Fruit fly (Drosophila melanogaster): ENCODE data around the gene Gr77a.

Gene Gr77a

DNA sequence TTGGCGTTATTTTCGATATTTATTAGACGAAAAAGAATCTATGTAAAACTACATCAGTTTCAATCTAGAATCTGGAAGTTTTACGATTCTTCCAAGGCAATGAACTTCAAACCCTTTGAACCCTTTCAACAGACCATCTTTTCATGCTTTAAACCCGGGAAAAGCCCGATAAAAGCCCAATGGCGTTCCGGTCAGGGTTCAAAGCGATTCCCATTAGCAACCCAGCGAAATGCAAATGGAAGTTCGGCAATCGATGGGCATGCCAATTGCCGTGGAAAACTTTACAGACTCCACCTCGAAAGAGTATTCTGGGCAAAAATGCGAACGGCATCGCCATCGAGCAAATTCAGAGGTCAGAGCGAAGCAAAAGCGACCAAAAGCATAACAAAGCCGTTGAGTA is 6.7 kb downstream of the Gr77a start:
- TF ChIP-seq h (optimal IDR thresholded peaks at IDR 0.05) (no peak), Myc (optimal IDR thresholded peaks at IDR 0.05) (no peak), insv (optimal IDR thresholded peaks at IDR 0.05) (no peak), ttk (optimal IDR thresholded peaks at IDR 0.05) (no peak), psq (optimal IDR thresholded peaks at IDR 0.05) (no peak), Sin3A (optimal IDR thresholded peaks at IDR 0.05) (no peak)

DNA sequence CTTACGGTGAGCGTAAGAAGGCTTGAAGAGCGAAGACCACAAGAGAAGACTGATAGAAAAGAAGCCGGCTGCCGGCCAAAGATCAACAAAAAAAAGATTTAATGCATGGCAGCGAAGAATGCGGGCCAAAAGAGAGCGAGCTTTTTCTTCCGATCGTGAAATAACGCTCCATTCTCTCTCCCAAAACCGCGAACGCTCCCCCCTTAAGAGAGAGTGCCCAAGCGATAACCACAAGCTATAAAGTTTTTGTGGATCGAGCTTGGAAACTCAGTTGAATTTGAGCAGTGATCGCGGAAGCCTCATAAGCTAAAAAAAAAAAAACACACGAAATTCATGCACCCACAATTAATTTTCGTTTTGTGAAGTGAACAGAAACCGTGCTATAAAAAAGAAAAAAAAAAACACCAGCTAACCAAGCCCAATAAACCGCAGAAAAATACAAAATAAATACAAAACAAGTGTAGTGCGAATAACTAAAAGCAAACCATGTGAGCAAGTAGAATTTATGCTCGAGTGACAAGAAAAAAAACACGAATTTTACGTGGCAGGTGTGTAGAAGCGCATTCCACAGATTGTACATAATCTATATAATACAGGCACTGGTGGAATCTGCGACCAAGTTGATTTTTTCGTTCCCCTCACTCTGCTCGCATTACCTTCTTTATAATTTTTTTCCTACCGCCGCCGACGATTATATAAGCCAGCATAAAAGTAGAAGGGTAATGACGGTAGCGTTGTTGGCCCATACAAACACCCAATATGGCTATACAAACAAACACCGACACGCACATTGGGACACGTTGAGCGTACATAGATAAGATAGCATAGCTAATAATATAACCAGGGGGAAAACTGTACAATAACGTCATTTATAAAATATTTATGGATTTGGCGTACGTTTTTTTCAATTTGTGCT is 8.6 kb downstream of the Gr77a start, which contains the start of gene CG13252:
CG13252 (plus strand) TSS at position 269 of the 916 bp plus-strand sequence.
- no peak for TF ChIP-seq ttk (optimal IDR thresholded peaks at IDR 0.05)
- no peak for TF ChIP-seq h (optimal IDR thresholded peaks at IDR 0.05)
- no peak for TF ChIP-seq insv (optimal IDR thresholded peaks at IDR 0.05)
- no peak for TF ChIP-seq Sin3A (optimal IDR thresholded peaks at IDR 0.05)
- TF ChIP-seq psq (optimal IDR thresholded peaks at IDR 0.05) = no peak
- TF ChIP-seq Myc (optimal IDR thresholded peaks at IDR 0.05) = no peak

DNA sequence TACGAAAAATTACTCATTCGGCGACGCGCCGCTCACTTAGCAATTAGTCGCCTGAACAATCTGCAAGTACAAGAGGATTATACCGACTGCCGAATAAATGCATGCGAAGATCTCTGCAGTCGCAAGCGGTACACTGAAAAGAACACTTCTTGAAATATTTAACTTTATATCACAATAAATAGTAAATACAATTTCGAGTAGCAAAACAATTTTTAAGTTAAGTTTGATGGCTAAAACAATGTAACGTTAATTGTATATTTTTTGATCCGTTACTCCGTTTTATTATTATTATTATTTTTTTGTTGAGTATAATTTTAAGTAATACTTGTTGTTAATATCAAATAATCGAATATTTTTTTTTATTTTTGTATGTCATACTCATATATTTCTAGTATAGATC is 9.8 kb downstream of the Gr77a start:
- TF ChIP-seq Myc (optimal IDR thresholded peaks at IDR 0.05) = no peak
- TF ChIP-seq ttk (optimal IDR thresholded peaks at IDR 0.05) = no peak

DNA sequence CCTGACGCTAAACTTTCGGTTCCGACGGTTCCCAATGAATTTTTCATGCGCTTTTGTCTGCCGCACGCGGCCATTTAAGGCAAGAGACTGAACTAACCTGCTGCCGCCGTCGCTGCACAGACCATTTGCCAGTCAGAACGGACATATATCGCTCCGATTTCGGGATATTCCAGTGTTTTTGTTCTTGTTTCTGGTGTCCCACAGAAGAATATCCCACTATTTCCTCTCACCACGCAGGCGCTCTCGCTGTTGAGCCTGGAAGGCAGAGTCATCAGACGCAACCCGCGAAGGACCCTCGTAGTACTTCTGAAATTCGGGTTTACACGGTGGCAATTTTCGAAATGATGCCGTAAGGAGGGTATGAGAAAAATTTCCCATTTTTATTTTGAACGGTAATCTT is 20.1 kb downstream of the Gr77a start, which contains the start of gene cmpy:
cmpy (minus strand) TSS at position 101 of the 400 bp plus-strand sequence.
- TF ChIP-seq Myc (optimal IDR thresholded peaks at IDR 0.05) (no peak), ttk (optimal IDR thresholded peaks at IDR 0.05) (no peak), insv (optimal IDR thresholded peaks at IDR 0.05) (no peak), psq (optimal IDR thresholded peaks at IDR 0.05) (no peak), Sin3A (optimal IDR thresholded peaks at IDR 0.05) (no peak), h (optimal IDR thresholded peaks at IDR 0.05) (no peak)

DNA sequence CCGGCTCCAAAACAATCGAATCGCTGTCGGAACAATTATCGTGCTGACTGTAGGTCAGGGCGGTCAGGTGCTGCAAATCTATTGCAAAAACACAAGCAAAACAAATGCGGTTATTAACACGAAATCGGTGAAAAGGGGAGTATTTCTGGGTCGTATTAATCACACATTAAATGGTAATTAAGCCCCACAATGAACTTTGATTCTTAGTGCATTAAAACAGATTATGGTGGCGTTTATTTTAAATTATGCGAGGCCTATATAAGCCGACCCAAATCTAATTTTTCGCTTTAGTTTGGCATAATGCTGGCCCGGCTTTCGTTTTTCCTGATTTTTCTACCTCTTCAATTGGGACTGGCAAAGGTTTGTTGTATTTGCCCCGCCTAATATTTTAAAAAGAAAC is 25.4 kb downstream of the Gr77a start, which contains the start of gene CG34260:
CG34260 (plus strand) TSS at position 301 of the 400 bp plus-strand sequence.
- TF ChIP-seq Myc (optimal IDR thresholded peaks at IDR 0.05) (no peak), insv (optimal IDR thresholded peaks at IDR 0.05) (no peak), ttk (optimal IDR thresholded peaks at IDR 0.05) (no peak), h (optimal IDR thresholded peaks at IDR 0.05) (no peak), Sin3A (optimal IDR thresholded peaks at IDR 0.05) (no peak), psq (optimal IDR thresholded peaks at IDR 0.05) (no peak)

DNA sequence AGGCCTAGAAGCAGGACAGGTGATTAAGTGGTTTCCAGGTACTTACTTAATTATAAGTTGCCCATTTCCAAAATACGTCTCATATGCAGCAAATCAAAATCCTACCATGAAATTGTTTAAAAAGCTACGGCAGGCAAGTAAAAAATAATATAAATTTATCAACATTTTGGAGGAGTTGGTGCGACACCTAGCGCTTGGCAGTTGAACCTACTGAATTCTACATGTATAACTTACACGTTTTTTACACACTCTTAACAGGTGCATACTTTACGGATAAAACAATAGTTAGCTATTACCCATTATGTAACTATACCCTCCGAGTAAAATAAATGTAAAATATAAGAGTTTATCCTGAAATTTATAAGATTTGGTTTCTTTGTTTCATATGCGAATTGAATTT is 27.8 kb downstream of the Gr77a start:
- TF ChIP-seq Myc (optimal IDR thresholded peaks at IDR 0.05) (no peak), h (optimal IDR thresholded peaks at IDR 0.05) (no peak), ttk (optimal IDR thresholded peaks at IDR 0.05) (no peak), Sin3A (optimal IDR thresholded peaks at IDR 0.05) (no peak), insv (optimal IDR thresholded peaks at IDR 0.05) (no peak), psq (optimal IDR thresholded peaks at IDR 0.05) (no peak)

DNA sequence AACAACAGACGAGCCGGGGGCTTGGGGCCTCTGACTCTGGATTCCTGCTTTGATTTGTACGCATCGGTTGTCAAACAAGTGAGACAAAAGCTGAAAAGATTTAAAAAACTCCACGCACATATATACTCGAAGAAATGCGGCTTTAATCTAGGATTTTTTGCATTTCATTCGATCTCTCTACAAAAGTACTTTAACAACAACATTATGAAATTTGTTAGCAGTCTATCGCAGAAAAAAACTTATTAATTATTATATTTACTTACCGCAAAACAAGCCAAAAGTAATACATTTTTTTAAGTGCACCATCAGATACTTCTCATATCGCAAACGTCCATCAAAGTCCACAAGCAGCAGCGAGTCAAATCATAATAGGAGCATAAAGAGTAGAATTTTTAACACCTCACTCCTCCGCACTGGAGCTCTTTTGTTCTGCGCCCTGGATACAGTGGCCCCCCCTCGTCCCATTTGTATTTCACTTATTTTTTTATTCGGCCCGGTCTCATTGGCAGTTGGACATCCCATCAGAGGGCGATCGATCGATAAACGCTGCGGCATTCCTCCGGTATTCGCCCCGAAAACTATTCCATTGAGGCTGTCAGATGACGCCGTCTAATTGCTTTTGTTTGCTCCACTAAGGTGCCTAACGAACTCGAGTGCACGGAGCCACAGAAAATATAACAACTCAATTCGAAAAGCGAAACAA is 28.6 kb downstream of the Gr77a start:
- TF ChIP-seq h (optimal IDR thresholded peaks at IDR 0.05) = no peak
- no peak for TF ChIP-seq Sin3A (optimal IDR thresholded peaks at IDR 0.05)
- no peak for TF ChIP-seq Myc (optimal IDR thresholded peaks at IDR 0.05)
- no peak for TF ChIP-seq insv (optimal IDR thresholded peaks at IDR 0.05)
- TF ChIP-seq psq (optimal IDR thresholded peaks at IDR 0.05) = no peak
- no peak for TF ChIP-seq ttk (optimal IDR thresholded peaks at IDR 0.05)

DNA sequence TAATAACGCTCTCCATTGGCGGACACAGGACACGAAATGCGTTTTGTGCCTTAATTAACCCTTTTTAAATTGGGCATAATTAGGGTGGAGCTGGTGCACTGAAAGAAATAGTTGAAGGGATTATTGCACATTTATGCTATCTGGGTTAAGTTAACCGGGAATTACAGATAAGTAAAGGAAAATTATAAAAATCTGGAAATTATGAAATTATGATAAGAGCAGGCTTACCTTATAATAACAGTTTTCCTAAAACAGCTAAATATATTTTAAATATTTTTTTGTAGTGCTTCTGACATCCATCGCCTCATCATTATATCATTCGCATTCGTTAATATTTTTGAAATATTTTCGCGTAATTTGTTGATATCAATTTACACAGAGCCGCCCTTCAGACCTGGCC is 32.0 kb downstream of the Gr77a start:
- no peak for TF ChIP-seq psq (optimal IDR thresholded peaks at IDR 0.05)
- no peak for TF ChIP-seq ttk (optimal IDR thresholded peaks at IDR 0.05)
- no peak for TF ChIP-seq Sin3A (optimal IDR thresholded peaks at IDR 0.05)
- no peak for TF ChIP-seq insv (optimal IDR thresholded peaks at IDR 0.05)
- no peak for TF ChIP-seq Myc (optimal IDR thresholded peaks at IDR 0.05)
- TF ChIP-seq h (optimal IDR thresholded peaks at IDR 0.05) = no peak

DNA sequence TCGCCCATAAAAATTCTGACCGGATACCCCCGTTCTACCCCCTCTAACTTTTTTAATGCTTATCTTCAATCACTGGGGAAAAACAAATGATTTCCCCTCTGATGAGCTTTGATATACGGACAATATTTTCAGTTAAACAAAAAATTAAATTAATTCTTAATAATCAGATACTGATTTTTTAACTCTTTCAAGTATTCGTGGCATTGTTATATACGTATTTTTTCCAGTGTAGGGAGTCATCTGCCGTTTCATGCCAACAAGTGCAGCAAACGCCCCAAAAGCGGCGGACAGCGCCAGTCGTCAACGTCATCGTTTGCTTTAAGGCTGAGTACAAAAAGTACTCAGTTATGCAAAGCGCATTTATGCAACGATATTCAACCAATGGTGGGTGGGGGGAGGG is 38.6 kb downstream of the Gr77a start:
- TF ChIP-seq psq (optimal IDR thresholded peaks at IDR 0.05) (no peak), ttk (optimal IDR thresholded peaks at IDR 0.05) (no peak), h (optimal IDR thresholded peaks at IDR 0.05) (no peak), Myc (optimal IDR thresholded peaks at IDR 0.05) (no peak), Sin3A (optimal IDR thresholded peaks at IDR 0.05) (no peak), insv (optimal IDR thresholded peaks at IDR 0.05) (no peak)

DNA sequence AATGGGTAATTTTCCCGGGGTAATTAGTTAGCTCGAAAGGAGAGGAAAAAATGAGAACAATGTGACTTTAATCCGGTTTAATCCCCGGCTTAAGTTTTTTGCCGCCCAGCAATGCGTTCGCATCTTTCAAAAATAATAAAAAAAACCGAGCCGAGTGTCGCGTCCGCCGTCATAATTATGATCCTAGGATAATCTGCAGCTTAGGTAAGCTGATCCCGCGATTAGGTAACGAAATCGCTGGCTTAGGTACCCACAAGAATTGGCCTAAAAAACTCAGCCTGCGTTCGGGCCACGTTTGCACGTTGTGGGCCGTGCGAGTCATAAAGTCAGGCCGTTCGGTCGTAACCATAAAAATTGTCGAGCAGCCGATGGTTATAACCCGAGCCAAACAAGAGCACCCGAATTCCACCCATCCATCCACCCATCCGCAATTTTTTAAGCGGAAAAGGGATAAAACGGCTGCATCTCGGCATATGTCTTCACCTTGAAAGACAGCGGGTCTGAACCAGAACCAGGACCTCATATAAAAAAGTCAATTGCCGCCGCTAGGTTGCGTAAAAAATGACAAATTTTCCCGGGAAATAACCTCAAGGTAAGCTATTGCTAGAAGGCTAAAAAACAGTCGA is 42.0 kb downstream of the Gr77a start:
- TF ChIP-seq psq (optimal IDR thresholded peaks at IDR 0.05) (no peak), Myc (optimal IDR thresholded peaks at IDR 0.05) (no peak), Sin3A (optimal IDR thresholded peaks at IDR 0.05) (no peak), insv (optimal IDR thresholded peaks at IDR 0.05) (no peak), ttk (optimal IDR thresholded peaks at IDR 0.05) (no peak), h (optimal IDR thresholded peaks at IDR 0.05) (no peak)

DNA sequence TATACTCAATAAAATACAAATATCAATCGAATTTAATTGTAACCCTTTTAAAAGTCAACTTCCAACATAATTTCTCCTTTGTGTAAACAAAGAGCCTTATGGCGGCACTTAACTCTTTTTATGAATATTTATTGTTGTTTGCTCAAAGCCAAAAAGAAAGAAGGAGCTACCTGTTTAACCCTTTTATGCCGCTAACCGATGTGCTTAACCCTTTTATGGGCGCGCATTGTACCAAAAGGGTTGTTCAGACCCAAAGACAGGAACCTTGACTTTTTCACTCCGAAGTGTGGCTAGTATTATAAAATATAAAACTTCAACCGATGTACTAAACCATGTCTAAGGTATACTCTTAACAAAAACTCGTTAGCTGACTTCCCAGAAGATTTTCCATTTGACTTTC is 42.7 kb downstream of the Gr77a start:
- no peak for TF ChIP-seq insv (optimal IDR thresholded peaks at IDR 0.05)
- no peak for TF ChIP-seq psq (optimal IDR thresholded peaks at IDR 0.05)
- TF ChIP-seq ttk (optimal IDR thresholded peaks at IDR 0.05) = no peak
- TF ChIP-seq Myc (optimal IDR thresholded peaks at IDR 0.05) = no peak
- TF ChIP-seq h (optimal IDR thresholded peaks at IDR 0.05) = no peak

DNA sequence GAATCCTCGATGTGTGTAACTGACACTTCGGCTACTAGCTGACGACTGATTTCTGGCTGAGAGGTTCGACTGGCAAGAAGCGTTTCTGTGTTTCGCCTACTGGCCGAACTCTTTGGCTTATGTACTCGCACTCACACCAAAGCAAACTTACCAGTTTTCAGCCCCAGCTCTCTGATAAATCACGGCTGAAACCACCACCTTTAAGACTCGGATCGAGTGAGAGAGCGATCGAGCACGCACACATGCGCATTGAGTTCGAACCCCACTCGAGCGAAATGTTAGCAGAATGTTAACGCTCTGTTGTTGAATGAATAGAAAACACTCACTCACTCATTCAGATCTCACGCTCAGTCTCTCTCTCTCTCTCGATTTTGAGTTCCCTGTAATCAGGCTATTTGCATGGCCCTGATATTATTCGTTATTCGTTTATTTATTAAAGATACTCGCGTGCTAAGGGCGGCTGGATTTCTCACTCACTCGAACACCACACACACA is 43.9 kb downstream of the Gr77a start, which contains the start of gene kni:
kni (minus strand) TSS at position 51 of the 495 bp plus-strand sequence.
- TF ChIP-seq ttk (optimal IDR thresholded peaks at IDR 0.05) = no peak
- no peak for TF ChIP-seq Myc (optimal IDR thresholded peaks at IDR 0.05)
- TF ChIP-seq h (optimal IDR thresholded peaks at IDR 0.05) = no peak
- TF ChIP-seq psq (optimal IDR thresholded peaks at IDR 0.05) = no peak
- TF ChIP-seq insv (optimal IDR thresholded peaks at IDR 0.05) = no peak
- no peak for TF ChIP-seq Sin3A (optimal IDR thresholded peaks at IDR 0.05)
